Worm (Caenorhabditis elegans): ENCODE data around the gene C18G1.8.
A peak's percentile ranks its signal among the peaks of the same experiment; 100 is the strongest.
"Not testable (repeated sequence)": the region's sequence is repeated elsewhere in the genome, so short reads cannot be mapped to it uniquely, and the experiment has no call there.

C18G1.8 gene

DNA sequence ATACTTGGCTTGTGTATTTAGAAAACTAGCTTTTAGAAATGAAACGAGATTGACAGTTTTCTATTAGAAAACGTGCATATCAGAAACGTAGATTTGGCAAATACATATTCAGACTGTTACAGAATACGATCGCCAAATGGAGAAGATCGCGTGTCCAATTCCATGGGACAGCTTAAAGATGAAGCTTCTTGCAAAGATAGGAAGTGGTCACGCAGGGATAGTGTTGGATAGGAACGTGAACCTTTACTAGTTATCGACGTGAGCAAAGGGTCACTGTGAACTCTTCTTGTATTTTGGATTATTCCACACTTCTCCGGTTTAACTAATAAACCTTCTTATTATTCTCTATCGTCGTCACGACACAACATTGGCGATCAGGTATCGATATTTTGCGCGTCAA, 5.7 kb downstream of the C18G1.8 start, which contains the start of gene bgnt-1.4:
Gene bgnt-1.4 (plus strand): TSS at position 301 of the 400 bp plus-strand sequence.
- not testable (repeated sequence) for TF ChIP-seq nhr-129, ceh-82, ceh-16 (tag; optimal IDR thresholded peaks at IDR 0.05)

DNA sequence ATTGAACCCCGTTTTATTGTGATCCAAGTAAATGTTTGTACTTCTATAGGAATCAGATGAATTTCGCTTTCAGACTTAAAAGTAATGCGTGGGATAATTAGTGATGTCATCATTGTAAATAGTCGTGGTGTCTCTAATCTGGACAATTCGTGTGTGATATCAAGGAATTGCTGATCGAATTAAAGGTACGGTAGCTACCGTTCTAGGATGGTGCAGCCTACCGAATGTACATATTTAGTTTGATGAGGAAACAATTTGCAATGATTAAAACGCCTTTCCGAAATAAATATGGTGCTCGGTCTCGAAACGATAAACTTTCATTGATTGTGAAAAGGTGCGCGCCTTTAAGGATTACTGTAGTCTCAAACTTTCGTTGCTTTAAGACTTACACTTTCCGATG, 7.9 kb downstream of the C18G1.8 start:
- TF ChIP-seq ZK546.5 (tag; optimal IDR thresholded peaks at IDR 0.05) (no peak), peb-1 (tag; optimal IDR thresholded peaks at IDR 0.05) (no peak), blmp-1 (tag; optimal IDR thresholded peaks at IDR 0.05; ENCODE audit: insufficient read depth) (no peak), nhr-12 (tag; optimal IDR thresholded peaks at IDR 0.05) (no peak), nhr-25 (tag; optimal IDR thresholded peaks at IDR 0.05) (no peak), elt-3 (tag; optimal IDR thresholded peaks at IDR 0.05) (no peak), aly-2 (tag; optimal IDR thresholded peaks at IDR 0.05) (no peak), lsy-2 (tag; optimal IDR thresholded peaks at IDR 0.05) (no peak), alr-1 (tag; optimal IDR thresholded peaks at IDR 0.05) (no peak), nhr-10 (tag; optimal IDR thresholded peaks at IDR 0.05) (no peak), lin-11 (tag; optimal IDR thresholded peaks at IDR 0.05) (no peak), ztf-1 (GFP tag; conservative IDR thresholded peaks at IDR 0.05) (no peak), mdl-1 (tag; optimal IDR thresholded peaks at IDR 0.05) (no peak), skn-1 (tag; optimal IDR thresholded peaks at IDR 0.05) (no peak), gmeb-1 (tag; optimal IDR thresholded peaks at IDR 0.05) (no peak), nhr-237 (tag; optimal IDR thresholded peaks at IDR 0.05) (no peak)

DNA sequence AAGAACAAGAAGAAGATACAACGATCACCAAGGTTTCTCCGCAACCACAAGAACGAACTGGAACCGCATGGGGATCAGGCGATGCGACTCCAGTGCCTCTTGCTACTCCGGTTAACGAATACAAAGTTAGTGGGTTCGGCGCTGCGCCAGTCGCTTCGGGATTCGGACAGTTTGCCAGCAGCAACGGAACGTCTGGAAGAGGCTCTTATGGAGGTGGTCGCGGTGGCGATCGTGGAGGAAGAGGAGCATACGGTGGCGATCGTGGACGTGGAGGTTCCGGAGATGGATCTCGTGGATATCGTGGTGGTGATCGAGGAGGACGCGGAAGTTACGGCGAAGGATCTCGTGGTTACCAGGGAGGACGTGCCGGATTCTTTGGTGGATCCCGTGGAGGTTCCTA, 8.4 kb downstream of the C18G1.8 start:
- TF ChIP-seq gmeb-1 (tag; optimal IDR thresholded peaks at IDR 0.05) (no peak), lin-13 (GFP tag; optimal IDR thresholded peaks at IDR 0.05) (no peak), skn-1 (tag; optimal IDR thresholded peaks at IDR 0.05) (no peak), aly-2 (tag; optimal IDR thresholded peaks at IDR 0.05) (no peak), ama-1 (optimal IDR thresholded peaks at IDR 0.05) (no peak), peb-1 (tag; optimal IDR thresholded peaks at IDR 0.05) (no peak), egl-27 (tag; optimal IDR thresholded peaks at IDR 0.05) (no peak)

DNA sequence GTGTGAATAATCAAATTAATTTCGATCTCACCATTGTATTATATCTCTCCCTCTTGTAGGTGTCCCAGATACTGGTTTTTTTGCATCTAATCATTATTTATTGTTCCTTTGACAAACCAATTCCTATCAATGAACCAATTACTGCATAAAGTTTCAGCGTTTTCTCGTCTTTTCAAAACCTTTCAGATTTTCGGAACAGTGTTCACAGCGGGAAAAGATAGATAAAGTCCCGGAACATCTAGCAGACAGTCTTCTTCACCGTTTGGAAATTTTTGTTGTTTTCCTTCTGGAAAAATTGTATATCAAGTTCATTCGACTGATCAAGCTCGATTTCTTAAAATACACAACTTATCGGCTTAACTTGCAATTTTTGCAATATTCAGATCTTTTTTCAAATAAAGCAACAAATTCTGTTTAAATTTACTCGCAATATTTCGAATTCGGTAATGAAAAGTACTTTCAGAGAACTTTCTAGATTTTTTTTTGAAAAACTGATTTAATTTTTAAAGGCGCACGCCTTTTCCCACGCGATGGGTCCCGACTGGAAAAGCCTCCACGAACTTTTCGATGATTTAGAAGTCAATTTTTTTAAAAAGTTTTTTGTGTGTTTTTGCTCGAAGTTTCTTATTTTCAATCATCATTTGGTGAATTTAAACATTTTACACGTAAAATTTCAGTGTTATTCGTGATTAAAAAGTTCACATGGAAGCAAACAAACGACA, 10.9 kb downstream of the C18G1.8 start, which contains the start of gene pgl-3:
Gene pgl-3 (plus strand): TSS at position 672 of the 722 bp plus-strand sequence.
- no peak for TF ChIP-seq nhr-10 (tag; optimal IDR thresholded peaks at IDR 0.05)
- no peak for TF ChIP-seq ztf-11 (tag; optimal IDR thresholded peaks at IDR 0.05)
- no peak for TF ChIP-seq nhr-25 (tag; optimal IDR thresholded peaks at IDR 0.05)
- TF ChIP-seq Y55F3AM.14 (GFP tag; optimal IDR thresholded peaks at IDR 0.05): no peak
- TF ChIP-seq dmd-4 (tag; optimal IDR thresholded peaks at IDR 0.05): no peak
- TF ChIP-seq ceh-16 (tag; optimal IDR thresholded peaks at IDR 0.05): no peak
- no peak for TF ChIP-seq mab-5 (tag; optimal IDR thresholded peaks at IDR 0.05)
- no peak for TF ChIP-seq elt-3 (tag; optimal IDR thresholded peaks at IDR 0.05)
- no peak for TF ChIP-seq nhr-21 (tag; optimal IDR thresholded peaks at IDR 0.05)
- TF ChIP-seq ztf-4 (tag; optimal IDR thresholded peaks at IDR 0.05): no peak
- TF ChIP-seq ama-1 (optimal IDR thresholded peaks at IDR 0.05): no peak
- no peak for TF ChIP-seq nhr-77 (tag; optimal IDR thresholded peaks at IDR 0.05)
- TF ChIP-seq blmp-1 (tag; optimal IDR thresholded peaks at IDR 0.05; ENCODE audit: insufficient read depth): no peak

DNA sequence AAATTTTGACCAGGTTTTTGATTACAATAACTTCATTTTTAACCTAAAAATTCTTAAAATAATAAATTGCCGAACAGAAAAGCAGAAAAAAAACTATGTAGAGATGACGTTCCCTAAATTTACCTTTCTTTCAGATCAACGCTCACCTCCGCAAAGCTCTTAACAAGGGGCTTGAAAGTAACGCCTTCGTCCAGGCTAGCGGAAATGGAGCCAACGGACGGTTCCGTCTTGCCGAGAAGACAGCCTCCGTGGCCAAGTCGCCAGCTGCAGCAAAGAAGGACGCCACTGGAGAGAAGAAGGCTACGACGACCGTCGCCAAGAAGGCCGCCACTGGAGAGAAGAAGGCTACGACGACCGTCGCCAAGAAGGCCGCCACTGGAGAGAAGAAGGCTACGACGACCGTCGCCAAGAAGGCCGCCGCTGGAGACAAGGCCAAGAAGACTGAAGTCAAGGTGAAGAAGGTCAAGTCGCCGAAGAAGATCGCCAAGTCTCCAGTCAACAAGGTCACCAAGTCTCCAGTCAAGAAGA, 11.7 kb downstream of the C18G1.8 start:
- TF ChIP-seq egl-27 (tag; optimal IDR thresholded peaks at IDR 0.05) (no peak), nhr-25 (tag; optimal IDR thresholded peaks at IDR 0.05) (no peak), Y55F3AM.14 (GFP tag; optimal IDR thresholded peaks at IDR 0.05) (peak; percentile 0), nhr-6 (tag; optimal IDR thresholded peaks at IDR 0.05) (no peak)

DNA sequence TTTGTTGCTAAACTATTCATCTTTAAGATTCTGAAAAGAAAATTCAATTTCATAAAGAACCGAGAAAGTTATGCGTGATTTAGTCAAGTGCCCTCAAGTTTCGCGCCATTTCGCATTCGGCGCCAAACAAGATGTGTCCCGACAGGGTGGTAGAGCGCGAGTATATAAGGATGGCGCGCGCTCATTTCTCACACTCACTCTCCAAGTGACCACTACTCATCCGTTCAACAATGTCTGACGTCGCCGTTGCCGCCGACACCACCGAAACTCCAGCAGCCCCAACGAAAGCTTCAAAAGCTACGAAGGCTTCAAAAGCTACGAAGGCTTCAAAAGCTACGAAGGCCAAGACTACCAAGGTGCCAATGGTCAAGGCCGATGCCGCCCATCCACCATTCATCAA, 12.3 kb downstream of the C18G1.8 start, which contains the start of gene hil-4:
Gene hil-4 (plus strand): TSS at position 191 of the 400 bp plus-strand sequence.
- TF ChIP-seq nhr-129 (tag; optimal IDR thresholded peaks at IDR 0.05) (no peak), nhr-23 (tag; optimal IDR thresholded peaks at IDR 0.05) (no peak), ceh-82 (tag; optimal IDR thresholded peaks at IDR 0.05) (no peak), nhr-25 (tag; optimal IDR thresholded peaks at IDR 0.05) (no peak), nhr-11 (tag; optimal IDR thresholded peaks at IDR 0.05) (no peak), elt-1 (tag; optimal IDR thresholded peaks at IDR 0.05) (no peak)

Data from whole organism, L2 larva.